Worm (Caenorhabditis elegans) whole organism, L4/young adult: Measurements from ENCODE around the gene F08F8.10.

ENCODE experiments used
- W03F9.2 ChIP-seq: fragments of 150-350 bp; optimal IDR thresholded peaks from 2 replicates; lab custom pipeline; 2014; ENCODE audit warnings: missing biosample characterization, missing genetic modification characterization
- dao-5 ChIP-seq: sonication (generic microtip); optimal IDR thresholded peaks from 2 replicates; lab custom pipeline; 2016; ENCODE audit warnings: missing genotype, missing genetic modification characterization, moderate library complexity, missing compliant biosample characterization
- him-1 ChIP-seq: sonication (generic microtip); optimal IDR thresholded peaks from 2 replicates; lab custom pipeline; 2016; ENCODE audit warnings: missing genotype, missing genetic modification reagents, missing genetic modification characterization, missing compliant biosample characterization

ce11 chrIII:7359037-7359548 lies 1.9 kb upstream of the F08F8.10 start, which contains the start of the genes eco-1 and hmgr-1:
- no peak for TF ChIP-seq dao-5 (tag; lab: Kevin White, UChicago)
- no peak for TF ChIP-seq him-1 (tag; lab: Kevin White, UChicago)
- no peak for TF ChIP-seq W03F9.2 (tag; lab: Kevin White, UChicago)
